Worm (Caenorhabditis elegans) whole organism, L3 larva: ENCODE results near the gene dpy-17.

ENCODE experiments used
- ceh-28 ChIP-seq: fragments of 150-350 bp; optimal IDR thresholded peaks from 2 replicates; lab custom pipeline; 2014; ENCODE audit warnings: missing biosample characterization, missing genetic modification reagents, missing genetic modification characterization
- elt-3 ChIP-seq, 3 experiments: fragments of 150-350 bp in 1 of 3; sonication (generic microtip) in 2 of 3; optimal IDR thresholded peaks; 2 replicates in 2 of 3; 4 replicates in 1 of 3; lab custom pipeline; 2014 to 2017; ENCODE audit warnings: missing biosample characterization in 3 of 3, missing genetic modification characterization in 3 of 3
- hmg-11 ChIP-seq: sonication (generic microtip); optimal IDR thresholded peaks from 2 replicates; lab custom pipeline; 2016; ENCODE audit warnings: missing genetic modification characterization, missing compliant biosample characterization
- lin-15B ChIP-seq: fragments of 150-350 bp; optimal IDR thresholded peaks from 2 replicates; lab custom pipeline; 2014; ENCODE audit warnings: missing biosample characterization, missing genetic modification characterization
- lsy-12 ChIP-seq: sonication (generic microtip); optimal IDR thresholded peaks from 2 replicates; lab custom pipeline; 2016; ENCODE audit warnings: mild to moderate bottlenecking, missing genetic modification characterization, missing compliant biosample characterization
- nhr-12 ChIP-seq: fragments of 150-350 bp; optimal IDR thresholded peaks from 2 replicates; lab custom pipeline; 2014; ENCODE audit warnings: missing biosample characterization, missing genetic modification characterization
- nhr-77 ChIP-seq: fragments of 150-350 bp; optimal IDR thresholded peaks from 2 replicates; lab custom pipeline; 2014; ENCODE audit warnings: missing biosample characterization, missing genetic modification characterization
- pqm-1 ChIP-seq: fragments of 150-350 bp; optimal IDR thresholded peaks from 2 replicates; lab custom pipeline; 2017; ENCODE audit warnings: missing biosample characterization, missing genetic modification characterization, inconsistent platforms
- snpc-4 ChIP-seq: fragments of 150-350 bp; optimal IDR thresholded peaks from 2 replicates; lab custom pipeline; 2014; ENCODE audit warnings: missing biosample characterization, missing genetic modification characterization

- TF ChIP-seq hmg-11 (tag; lab: Kevin White, UChicago) (no peak), elt-3 (tag; optimal IDR thresholded peaks at IDR 0.05; lab: Kevin White, UChicago) (no peak), nhr-77 (tag; lab: Kevin White, UChicago) (no peak), nhr-12 (tag; lab: Kevin White, UChicago) (no peak), lsy-12 (tag; lab: Kevin White, UChicago) (no peak), ceh-28 (no peak), lin-15B (tag; lab: Kevin White, UChicago) (no peak), snpc-4 (tag; lab: Kevin White, UChicago) (no peak), pqm-1 (tag; lab: Kevin White, UChicago) (no peak)
Measured at ce11 chrIII:5144169-5144568, 37.0 kb downstream of the dpy-17 start.
